Fruit fly (Drosophila melanogaster): ENCODE data around the gene ranshi.

DNA sequence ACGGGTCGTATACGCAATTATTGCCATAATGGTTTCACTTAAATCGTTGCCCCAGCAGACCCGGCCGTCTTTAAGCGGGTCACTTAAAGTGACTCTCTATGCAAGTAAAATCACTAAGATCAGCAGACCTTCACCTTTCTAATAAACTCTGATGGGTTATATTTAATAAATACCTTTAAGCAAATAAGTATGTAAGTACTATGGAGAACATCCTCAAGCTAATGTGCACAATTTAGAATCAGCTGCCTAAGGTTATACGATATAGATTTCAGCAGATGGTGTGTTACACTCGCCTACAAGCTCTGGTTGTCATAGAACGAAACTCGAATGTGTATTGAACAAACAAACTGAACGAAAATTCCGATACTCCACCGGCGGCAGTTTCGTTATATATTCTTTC, 39.6 kb upstream of the ranshi start, which contains the start of gene CG8236:
- no peak for TF ChIP-seq psq (optimal IDR thresholded peaks at IDR 0.05)
- TF ChIP-seq usp (GFP tag; optimal IDR thresholded peaks at IDR 0.05): no peak
- TF ChIP-seq pan (optimal IDR thresholded peaks at IDR 0.05): no peak

Measured in whole organism.